Fruit fly (Drosophila melanogaster) whole organism, embryonic: ENCODE data around the gene CG4133.

ENCODE experiments used
- Abd-B ChIP-seq: fragments of 200-800 bp; sonication (Bioruptor generic); optimal IDR thresholded peaks from 2 replicates; lab custom pipeline; 2018; ENCODE audit warnings: missing biosample characterization, mild to moderate bottlenecking, missing genetic modification characterization, moderate library complexity
- Adf1 ChIP-seq: fragments of 200-800 bp; sonication (Bioruptor generic); IDR thresholded peaks from 2 replicates; pipeline ENCODE4 v1.3.6; 2022; ENCODE audit warnings: missing biosample characterization, missing genetic modification characterization
- Aef1 ChIP-seq: fragments of 200-800 bp; sonication (Bioruptor generic); IDR thresholded peaks from 3 replicates; pipeline ENCODE4 v1.3.6; 2022; ENCODE audit warnings: missing biosample characterization, missing genetic modification characterization
- B-H2 ChIP-seq: fragments of 200-800 bp; sonication (Bioruptor generic); optimal IDR thresholded peaks from 2 replicates; lab custom pipeline; 2018; ENCODE audit warnings: missing biosample characterization, mild to moderate bottlenecking, missing genetic modification characterization
- CG10209 ChIP-seq: fragments of 200-800 bp; sonication (Bioruptor generic); optimal IDR thresholded peaks from 3 replicates; lab custom pipeline; 2017; ENCODE audit warnings: missing biosample characterization, mild to moderate bottlenecking, missing genetic modification characterization, missing genetic modification reagents
- CG11695 ChIP-seq: fragments of 200-800 bp; sonication (Bioruptor generic); IDR thresholded peaks from 3 replicates; pipeline ENCODE4 v1.3.6; 2022; ENCODE audit warnings: missing biosample characterization, missing genetic modification characterization
- CG11723 ChIP-seq: fragments of 200-800 bp; sonication (Bioruptor generic); optimal IDR thresholded peaks from 2 replicates; lab custom pipeline; 2017; ENCODE audit warnings: missing biosample characterization, mild to moderate bottlenecking, missing genetic modification characterization
- CG12391 ChIP-seq: fragments of 200-800 bp; sonication (Bioruptor generic); optimal IDR thresholded peaks from 3 replicates; lab custom pipeline; 2018; ENCODE audit warnings: missing biosample characterization, mild to moderate bottlenecking, missing genetic modification characterization, moderate library complexity
- CG13123 ChIP-seq: fragments of 200-800 bp; sonication (Bioruptor generic); optimal IDR thresholded peaks from 2 replicates; lab custom pipeline; 2016; ENCODE audit warnings: missing biosample characterization, missing genetic modification characterization
- CG15479 ChIP-seq: fragments of 200-800 bp; sonication (Bioruptor generic); optimal IDR thresholded peaks from 3 replicates; lab custom pipeline; 2019; ENCODE audit warnings: missing biosample characterization, mild to moderate bottlenecking, missing genetic modification characterization, moderate library complexity
- CG1647 ChIP-seq: fragments of 200-800 bp; sonication (Bioruptor generic); optimal IDR thresholded peaks from 3 replicates; lab custom pipeline; 2016; ENCODE audit warnings: missing biosample characterization, missing genetic modification characterization
- CG17612 ChIP-seq: fragments of 200-800 bp; sonication (Bioruptor generic); IDR thresholded peaks from 2 replicates; pipeline ENCODE4 v1.3.6; 2022; ENCODE audit warnings: missing biosample characterization, missing genetic modification characterization
- CG18476 ChIP-seq: fragments of 200-800 bp; sonication (Bioruptor generic); optimal IDR thresholded peaks from 2 replicates; lab custom pipeline; 2016; ENCODE audit warnings: missing biosample characterization, mild to moderate bottlenecking, missing genetic modification characterization
- CG2116 ChIP-seq: fragments of 200-800 bp; sonication (Bioruptor generic); optimal IDR thresholded peaks from 3 replicates; lab custom pipeline; 2018; ENCODE audit warnings: missing biosample characterization, mild to moderate bottlenecking, missing genetic modification characterization
- CG2712 ChIP-seq: fragments of 200-800 bp; optimal IDR thresholded peaks from 3 replicates; lab custom pipeline; 2019; ENCODE audit warnings: missing biosample characterization, mild to moderate bottlenecking, missing genetic modification characterization, moderate library complexity
- CG3163 ChIP-seq: fragments of 200-800 bp; sonication (Bioruptor generic); optimal IDR thresholded peaks from 3 replicates; lab custom pipeline; 2016; ENCODE audit warnings: missing biosample characterization, missing genetic modification characterization
- CG3838 ChIP-seq: fragments of 200-800 bp; sonication (Bioruptor generic); optimal IDR thresholded peaks from 3 replicates; lab custom pipeline; 2016; ENCODE audit warnings: missing biosample characterization, missing genetic modification characterization
- CG7271 ChIP-seq: fragments of 200-800 bp; sonication (Bioruptor generic); optimal IDR thresholded peaks from 2 replicates; lab custom pipeline; 2018; ENCODE audit warnings: missing biosample characterization, mild to moderate bottlenecking, missing genetic modification characterization, moderate library complexity
- CG7357 ChIP-seq: fragments of 200-800 bp; sonication (Bioruptor generic); IDR thresholded peaks from 3 replicates; pipeline ENCODE4 v1.3.6; 2022; ENCODE audit warnings: missing biosample characterization, missing genetic modification characterization
- CG8281 ChIP-seq: fragments of 200-800 bp; sonication (Bioruptor generic); optimal IDR thresholded peaks from 2 replicates; lab custom pipeline; 2018; ENCODE audit warnings: missing biosample characterization, mild to moderate bottlenecking, missing genetic modification characterization, moderate library complexity
- CG9817 ChIP-seq: fragments of 200-800 bp; sonication (Bioruptor generic); optimal IDR thresholded peaks from 2 replicates; lab custom pipeline; 2018; ENCODE audit warnings: missing biosample characterization, mild to moderate bottlenecking, missing genetic modification characterization, moderate library complexity
- Dfd ChIP-seq, 2 experiments: fragments of >200 bp; optimal IDR thresholded peaks; 2 replicates each; lab custom pipeline; 2017; ENCODE audit warnings: missing biosample characterization in 2 of 2, missing genetic modification characterization in 2 of 2
- Doc3 ChIP-seq: fragments of 200-800 bp; sonication (Bioruptor generic); IDR thresholded peaks from 3 replicates; pipeline ENCODE4 v1.3.6; 2022; ENCODE audit warnings: missing biosample characterization, missing genetic modification characterization; ENCODE audit not compliant: partially characterized antibody
- Ets65A ChIP-seq: fragments of 200-800 bp; sonication (Bioruptor generic); peaks from one replicate; lab custom pipeline; 2016; ENCODE audit warnings: missing biosample characterization, missing genetic modification characterization
- Gug ChIP-seq: fragments of 200-800 bp; sonication (Bioruptor generic); IDR thresholded peaks from 4 replicates; pipeline ENCODE4 v1.3.6; 2022; ENCODE audit warnings: missing biosample characterization, missing genetic modification characterization
- Hmx ChIP-seq: fragments of 200-800 bp; sonication (Bioruptor generic); optimal IDR thresholded peaks from 2 replicates; lab custom pipeline; 2016; ENCODE audit warnings: missing biosample characterization, missing genetic modification characterization
- Lhr ChIP-seq: fragments of 200-800 bp; sonication (Bioruptor generic); optimal IDR thresholded peaks from 3 replicates; lab custom pipeline; 2017; ENCODE audit warnings: mild to moderate bottlenecking, missing biosample characterization, missing genetic modification reagents, missing genetic modification characterization
- Myb ChIP-seq: fragments of 200-800 bp; sonication (Bioruptor generic); optimal IDR thresholded peaks from 2 replicates; lab custom pipeline; 2016; ENCODE audit warnings: missing biosample characterization, missing genetic modification characterization
- Nf-YB ChIP-seq: fragments of 200-800 bp; sonication (Bioruptor generic); optimal IDR thresholded peaks from 3 replicates; lab custom pipeline; 2019; ENCODE audit warnings: missing biosample characterization, mild to moderate bottlenecking, missing genetic modification characterization, moderate library complexity
- Pdp1 ChIP-seq, 2 experiments: fragments of 200-800 bp; sonication (Bioruptor generic); optimal IDR thresholded peaks; 3 replicates each; lab custom pipeline; 2016; ENCODE audit warnings: missing biosample characterization in 2 of 2, missing genetic modification characterization in 2 of 2, mild to moderate bottlenecking in 1 of 2, moderate library complexity in 1 of 2
- ara ChIP-seq: fragments of 200-800 bp; sonication (Bioruptor generic); IDR thresholded peaks from 2 replicates; pipeline ENCODE4 v1.3.6; 2022; ENCODE audit warnings: missing biosample characterization, missing genetic modification characterization
- cato ChIP-seq: fragments of 200-800 bp; sonication (Bioruptor generic); optimal IDR thresholded peaks from 2 replicates; lab custom pipeline; 2016; ENCODE audit warnings: missing biosample characterization, missing genetic modification characterization, borderline replicate concordance
- dm ChIP-seq: fragments of 200-800 bp; sonication (Bioruptor generic); optimal IDR thresholded peaks from 3 replicates; lab custom pipeline; 2016; ENCODE audit warnings: missing biosample characterization, missing genetic modification characterization
- emc ChIP-seq: fragments of 200-800 bp; sonication (Bioruptor generic); optimal IDR thresholded peaks from 2 replicates; lab custom pipeline; 2016; ENCODE audit warnings: missing biosample characterization, missing genetic modification characterization
- fd96Cb ChIP-seq: fragments of 200-800 bp; sonication (Bioruptor generic); optimal IDR thresholded peaks from 2 replicates; lab custom pipeline; 2018; ENCODE audit warnings: missing biosample characterization, mild to moderate bottlenecking, missing genetic modification characterization, moderate library complexity
- gfzf ChIP-seq: fragments of 200-800 bp; sonication (Bioruptor generic); optimal IDR thresholded peaks from 2 replicates; lab custom pipeline; 2016; ENCODE audit warnings: missing biosample characterization, mild to moderate bottlenecking, missing genetic modification characterization, moderate library complexity
- gsb ChIP-seq: fragments of 200-800 bp; sonication (Bioruptor generic); IDR thresholded peaks from 2 replicates; pipeline ENCODE4 v1.3.6; 2022; ENCODE audit warnings: missing biosample characterization, missing genetic modification characterization
- kah ChIP-seq: fragments of 200-800 bp; sonication (Bioruptor generic); optimal IDR thresholded peaks from 2 replicates; lab custom pipeline; 2018; ENCODE audit warnings: missing biosample characterization, mild to moderate bottlenecking, missing genetic modification characterization
- pho ChIP-seq: fragments of 200-800 bp; sonication (Bioruptor generic); optimal IDR thresholded peaks from 2 replicates; lab custom pipeline; 2016; ENCODE audit warnings: missing biosample characterization, missing genetic modification characterization
- pros ChIP-seq: fragments of 200-800 bp; sonication (Bioruptor generic); optimal IDR thresholded peaks from 3 replicates; lab custom pipeline; 2019; ENCODE audit warnings: missing biosample characterization, mild to moderate bottlenecking, missing genetic modification characterization, moderate library complexity
- sima ChIP-seq: fragments of 200-800 bp; sonication (Bioruptor generic); optimal IDR thresholded peaks from 2 replicates; lab custom pipeline; 2016; ENCODE audit warnings: missing biosample characterization, missing genetic modification characterization
- slbo ChIP-seq: fragments of 200-800 bp; sonication (Bioruptor generic); IDR thresholded peaks from 2 replicates; pipeline ENCODE4 v1.3.6; 2022; ENCODE audit warnings: missing biosample characterization, missing genetic modification characterization
- trem ChIP-seq: fragments of 200-800 bp; optimal IDR thresholded peaks from 3 replicates; lab custom pipeline; 2019; ENCODE audit warnings: missing biosample characterization, mild to moderate bottlenecking, missing genetic modification characterization, moderate library complexity
- vfl ChIP-seq: fragments of 200-800 bp; sonication (Bioruptor generic); optimal IDR thresholded peaks from 2 replicates; lab custom pipeline; 2016; ENCODE audit warnings: missing biosample characterization, missing genetic modification characterization

Gene CG4133

dm6 chr2L:480638-481399 lies 25.5 kb downstream of the CG4133 start (continued):
- no peak for TF ChIP-seq Aef1 (GFP tag; lab: Robert Waterston, UW)
- peak; percentile 100 for TF ChIP-seq CG9817
- TF ChIP-seq Dfd (GFP tag; optimal IDR thresholded peaks at IDR 0.05; lab: Kevin White, UChicago) = peak in 1 of 2 experiments; percentile 97
- TF ChIP-seq gfzf (GFP tag; lab: Kevin White, UChicago) = peak; percentile 60
- peak; percentile 100 for TF ChIP-seq CG10209 (GFP tag; lab: Kevin White, UChicago)
- TF ChIP-seq Gug (GFP tag; lab: Robert Waterston, UW) = peak; percentile 100
- TF ChIP-seq Adf1 (GFP tag; lab: Robert Waterston, UW) = no peak
- TF ChIP-seq CG13123 (GFP tag; lab: Kevin White, UChicago) = peak; percentile 100
- peak; percentile 100 for TF ChIP-seq Pdp1 (GFP tag; optimal IDR thresholded peaks at IDR 0.05; lab: Kevin White, UChicago)
- TF ChIP-seq dm (GFP tag; lab: Kevin White, UChicago) = peak; percentile 100
- no peak for TF ChIP-seq CG17612 (GFP tag; lab: Robert Waterston, UW)
- peak; percentile 100 for TF ChIP-seq emc
- peak; percentile 100 for TF ChIP-seq CG7357 (GFP tag; lab: Robert Waterston, UW)
- TF ChIP-seq gsb (GFP tag; lab: Robert Waterston, UW) = no peak
- TF ChIP-seq Doc3 (GFP tag; lab: Robert Waterston, UW) = no peak
- peak; percentile 99 for TF ChIP-seq Hmx
- TF ChIP-seq kah (GFP tag; lab: Kevin White, UChicago) = peak; percentile 99
- TF ChIP-seq CG15479 (GFP tag; lab: Kevin White, UChicago) = peak; percentile 89
- peak; percentile 99 for TF ChIP-seq B-H2 (GFP tag; lab: Kevin White, UChicago)
- TF ChIP-seq CG3163 (GFP tag; lab: Kevin White, UChicago) = peak; percentile 99
- peak; percentile 100 for TF ChIP-seq cato
- TF ChIP-seq CG7271 (tag; lab: Kevin White, UChicago) = peak; percentile 97
- TF ChIP-seq pros (GFP tag; lab: Kevin White, UChicago) = peak; percentile 90
- no peak for TF ChIP-seq slbo
- TF ChIP-seq vfl = peak; percentile 100
- TF ChIP-seq CG11723 (GFP tag; lab: Kevin White, UChicago) = peak; percentile 100
- TF ChIP-seq Abd-B (GFP tag; lab: Kevin White, UChicago) = peak; percentile 100
- peak; percentile 100 for TF ChIP-seq CG3838 (GFP tag; lab: Kevin White, UChicago)
- peak; percentile 97 for TF ChIP-seq CG8281
- no peak for TF ChIP-seq ara (GFP tag; lab: Robert Waterston, UW)
- peak; percentile 100 for TF ChIP-seq Ets65A
- TF ChIP-seq pho (GFP tag; lab: Kevin White, UChicago) = peak; percentile 100
- TF ChIP-seq CG1647 (GFP tag; lab: Kevin White, UChicago) = peak; percentile 100
- TF ChIP-seq CG18476 = peak; percentile 100
- peak; percentile 100 for TF ChIP-seq sima (GFP tag; lab: Kevin White, UChicago)
- peak; percentile 98 for TF ChIP-seq trem
- peak; percentile 96 for TF ChIP-seq CG2116 (GFP tag; lab: Kevin White, UChicago)
- TF ChIP-seq Nf-YB (GFP tag; lab: Kevin White, UChicago) = peak; percentile 94
- TF ChIP-seq Myb = peak; percentile 99
- TF ChIP-seq fd96Cb (tag; lab: Kevin White, UChicago) = peak; percentile 100
- TF ChIP-seq CG11695 = no peak
- TF ChIP-seq Lhr (GFP tag; lab: Kevin White, UChicago) = peak; percentile 100
- TF ChIP-seq CG12391 (tag; lab: Kevin White, UChicago) = peak; percentile 100
- peak; percentile 100 for TF ChIP-seq CG2712
